Fruit fly (Drosophila melanogaster) ovary, adult (tissue): ENCODE measurements around the gene CG7148.

Experiments
- CG17801 ChIP-seq: fragments of 200-800 bp; optimal IDR thresholded peaks from 2 replicates; lab custom pipeline; 2019; ENCODE audit warnings: missing biosample characterization, mild to moderate bottlenecking, missing genetic modification characterization, moderate library complexity; ENCODE audit not compliant: partially characterized antibody

Gene CG7148

DNA sequence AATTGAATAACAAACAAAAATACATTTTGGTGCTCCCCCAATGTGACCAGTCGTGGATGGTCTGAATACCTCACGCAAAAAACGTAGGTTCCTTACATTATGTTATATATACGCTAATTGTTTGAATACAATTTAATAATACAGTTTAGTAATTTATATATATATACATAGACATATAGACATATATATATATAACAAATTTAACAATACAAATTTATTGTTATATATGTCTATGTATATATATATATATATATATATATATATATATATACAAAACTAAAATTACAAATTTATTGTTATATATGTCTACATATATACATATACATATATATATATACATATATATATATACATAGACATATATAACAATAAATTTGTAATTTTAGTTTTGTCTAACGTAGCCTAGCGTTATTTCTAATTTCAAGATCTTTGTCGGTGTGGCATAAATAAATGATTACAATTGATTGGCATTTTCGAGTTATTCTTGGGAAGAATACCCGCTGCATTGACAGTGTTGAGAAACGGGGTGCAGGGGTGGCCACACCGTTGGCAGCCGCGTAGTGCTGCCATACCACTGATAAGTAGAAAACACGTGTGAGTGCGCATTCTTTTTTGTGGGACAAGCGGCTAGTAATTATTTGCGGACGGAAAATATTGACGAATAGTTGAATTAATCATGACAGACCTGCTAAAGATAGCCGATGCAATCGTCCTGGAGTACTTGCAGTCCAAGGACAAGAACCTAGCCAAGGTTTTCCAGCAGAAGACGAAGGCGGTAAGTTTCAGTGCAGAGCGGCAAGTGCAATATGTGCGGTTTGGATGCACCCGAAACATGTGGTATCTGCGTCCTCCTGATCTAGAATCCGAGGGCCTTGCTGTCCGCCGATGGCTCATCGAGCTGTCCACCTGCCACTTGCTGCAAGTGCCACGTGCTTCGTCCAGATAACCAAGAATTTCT is at the start of gene CG7148, which contains the start of gene Nopp140:
CG7148 (minus strand) TSS at position 51 of the 958 bp plus-strand sequence.
Nopp140 (plus strand) TSS at position 572 of the 958 bp plus-strand sequence.
- peak; percentile 61 for TF ChIP-seq CG17801 (GFP tag; lab: Kevin White, UChicago)

DNA sequence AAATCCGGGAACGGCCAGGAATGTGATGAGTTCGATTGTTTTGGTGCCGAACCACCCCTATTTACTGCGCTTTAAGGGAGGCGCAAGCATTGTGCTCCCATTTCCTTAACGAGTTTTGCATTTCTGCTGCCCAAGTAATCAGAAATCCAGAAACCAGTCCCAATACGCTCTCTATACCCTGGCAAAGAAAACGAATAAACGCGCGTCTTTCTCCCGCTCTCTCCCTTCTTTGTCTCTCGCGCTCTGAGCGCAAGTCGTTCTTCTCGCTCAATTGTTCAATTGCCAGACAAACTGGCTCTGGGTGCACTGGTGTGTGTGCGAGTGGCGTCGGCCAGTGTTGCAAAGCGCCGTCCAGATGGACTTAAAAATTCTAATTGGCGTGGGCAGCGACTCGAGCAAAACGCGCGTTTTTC is 48.4 kb upstream of the CG7148 start:
- peak; percentile 92 for TF ChIP-seq CG17801 (GFP tag; lab: Kevin White, UChicago)

DNA sequence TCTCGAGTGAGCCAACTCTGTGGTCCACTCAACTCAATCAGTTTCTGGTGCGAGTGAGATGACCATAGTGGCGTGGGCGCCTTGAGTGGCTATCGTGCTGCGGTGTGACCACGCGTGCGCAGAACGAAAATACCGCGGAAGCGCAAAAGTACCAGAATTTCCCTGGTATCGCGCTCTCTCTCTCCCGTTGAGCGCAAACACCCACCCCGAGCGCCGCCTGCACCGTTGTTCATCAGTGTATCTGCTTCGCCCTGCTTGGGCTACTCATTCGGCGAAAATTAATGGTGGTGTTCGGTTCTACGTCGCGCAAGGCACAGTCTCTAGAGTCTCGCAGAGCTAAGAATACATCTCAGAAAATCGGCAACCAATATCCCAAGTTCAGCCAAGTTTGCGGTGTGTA is 47.3 kb upstream of the CG7148 start:
- peak; percentile 62 for TF ChIP-seq CG17801 (GFP tag; lab: Kevin White, UChicago)

DNA sequence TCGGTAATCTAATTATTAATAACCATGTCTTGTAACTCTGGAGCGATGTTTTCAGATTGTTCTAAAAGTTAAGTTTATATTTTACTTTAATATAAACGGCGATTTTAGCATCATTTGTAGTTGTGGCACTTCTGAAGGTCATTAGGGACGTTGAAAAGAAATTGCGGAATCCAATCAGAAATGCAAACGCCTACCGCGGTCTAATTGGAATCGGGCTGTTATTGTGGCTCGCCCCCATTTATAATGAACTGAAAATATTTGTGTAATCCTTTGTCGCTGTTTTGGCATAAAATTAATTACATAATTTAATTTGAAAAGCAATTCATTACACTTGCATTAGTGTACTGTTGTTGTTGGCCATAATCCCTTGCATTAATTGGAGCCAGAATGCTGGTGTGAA is 46.2 kb upstream of the CG7148 start:
- no peak for TF ChIP-seq CG17801 (GFP tag; lab: Kevin White, UChicago)

DNA sequence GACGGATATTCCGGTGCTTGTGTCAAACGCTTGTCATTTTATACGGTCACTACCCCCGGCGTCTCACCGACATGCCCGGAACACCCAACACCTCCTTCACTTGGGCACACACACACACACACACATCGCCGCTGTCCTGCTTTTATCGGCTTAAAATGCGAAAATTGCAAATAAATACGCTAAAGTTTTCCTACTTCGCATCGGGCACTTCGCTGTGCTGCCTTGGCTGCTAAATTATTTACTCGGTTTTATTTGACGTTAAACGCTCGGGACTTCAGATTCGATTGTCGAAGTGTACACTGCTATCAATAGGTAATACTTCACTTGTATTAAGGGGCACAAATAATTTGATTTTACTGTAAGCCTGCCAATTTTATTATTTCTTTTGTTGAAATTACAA is 39.8 kb upstream of the CG7148 start:
- no peak for TF ChIP-seq CG17801 (GFP tag; lab: Kevin White, UChicago)

DNA sequence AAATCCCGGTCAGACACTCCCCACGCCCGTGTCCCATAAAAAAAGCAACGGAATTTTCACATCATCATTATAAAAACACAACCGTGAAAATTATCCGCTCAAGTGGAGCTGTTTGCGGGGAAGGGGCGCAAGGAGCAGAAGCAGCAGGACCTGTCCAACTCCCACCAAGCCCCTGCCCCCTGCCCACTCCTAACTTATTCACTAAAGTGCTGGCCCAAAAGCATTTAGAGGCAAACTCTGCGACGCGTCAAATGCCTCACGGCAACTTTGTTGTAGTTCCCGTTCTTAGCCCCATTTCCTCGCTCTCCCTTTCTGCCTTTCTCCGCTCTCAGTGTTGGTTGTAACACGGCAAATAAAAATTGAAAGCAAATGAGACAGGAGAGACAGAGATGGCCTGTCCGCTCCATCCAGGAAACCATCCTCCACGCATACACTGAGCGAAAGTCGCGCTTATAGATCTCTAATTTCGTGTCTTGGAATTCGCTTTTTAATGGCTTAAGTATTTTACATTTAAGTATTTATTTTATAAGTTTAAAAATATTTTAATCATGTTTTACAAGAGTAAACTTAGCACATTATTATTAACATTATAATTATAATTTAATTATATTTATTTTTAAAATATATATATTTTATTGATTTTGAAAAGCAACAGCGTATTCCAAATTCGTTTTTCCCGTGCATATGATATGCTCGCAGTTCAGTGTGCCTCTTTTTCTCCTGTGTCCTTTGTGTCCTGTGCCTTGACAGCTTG is 27.4 kb upstream of the CG7148 start:
- TF ChIP-seq CG17801 (GFP tag; lab: Kevin White, UChicago), result no peak

DNA sequence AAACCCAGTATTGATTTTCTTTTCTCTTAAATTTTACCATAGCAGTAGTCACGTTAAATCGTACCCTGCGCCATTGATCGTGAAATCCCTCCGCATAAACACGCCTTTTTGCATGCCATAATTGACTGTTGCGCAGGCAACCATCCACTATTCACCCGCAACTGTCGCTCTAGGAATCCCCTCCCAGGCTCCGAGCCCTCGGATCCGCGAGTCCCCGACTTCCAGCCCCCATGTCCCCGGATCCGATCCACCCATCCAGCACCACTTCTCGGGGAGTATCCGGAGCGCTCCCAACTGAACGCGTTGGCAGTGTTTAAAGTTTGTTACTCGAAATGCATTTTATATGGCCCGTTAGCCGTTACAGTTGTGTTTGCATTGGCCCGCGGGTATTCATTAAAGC is 16.3 kb upstream of the CG7148 start:
- TF ChIP-seq CG17801 (GFP tag; lab: Kevin White, UChicago), result no peak

DNA sequence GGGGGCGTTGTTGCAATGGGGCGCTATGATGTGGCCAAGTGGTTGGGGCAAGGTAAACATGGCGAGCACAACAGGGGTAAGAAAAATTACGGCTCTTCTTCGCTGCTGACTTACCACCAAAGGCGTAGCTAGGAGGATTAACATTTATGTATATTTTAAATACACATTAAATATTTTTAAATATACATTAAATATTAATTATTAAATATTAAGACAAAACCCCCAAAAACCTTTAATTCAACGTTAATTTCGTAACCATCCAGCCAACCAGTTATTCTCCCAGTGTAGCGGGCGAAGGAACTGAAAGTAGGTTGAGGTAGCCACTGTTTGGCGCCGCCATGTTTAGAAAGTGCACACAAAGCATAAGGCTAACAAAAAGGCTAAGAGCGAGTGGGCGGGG is 14.5 kb upstream of the CG7148 start:
- no peak for TF ChIP-seq CG17801 (GFP tag; lab: Kevin White, UChicago)

DNA sequence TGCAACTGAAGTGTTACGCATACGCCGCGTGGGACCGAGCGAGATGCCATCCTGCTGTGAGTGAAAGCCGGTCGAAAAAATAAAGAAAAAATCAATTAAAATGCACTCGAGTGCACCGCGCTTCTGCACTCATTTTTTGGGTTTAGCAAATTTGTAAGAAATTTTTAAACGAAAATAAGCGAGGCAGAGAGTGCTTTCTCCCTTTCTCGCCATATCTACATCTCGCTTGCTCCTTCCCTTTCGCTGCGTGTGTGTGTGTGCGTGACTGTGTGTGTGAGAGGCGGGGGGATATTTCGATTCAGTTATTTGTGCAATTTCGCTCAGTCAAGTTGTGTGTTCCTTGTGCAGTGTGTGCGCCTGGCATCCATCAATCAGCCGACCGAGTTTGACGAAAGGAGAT is 12.4 kb upstream of the CG7148 start, which contains the start of gene mub:
mub (plus strand) TSS at position 301 of the 400 bp plus-strand sequence.
- no peak for TF ChIP-seq CG17801 (GFP tag; lab: Kevin White, UChicago)

DNA sequence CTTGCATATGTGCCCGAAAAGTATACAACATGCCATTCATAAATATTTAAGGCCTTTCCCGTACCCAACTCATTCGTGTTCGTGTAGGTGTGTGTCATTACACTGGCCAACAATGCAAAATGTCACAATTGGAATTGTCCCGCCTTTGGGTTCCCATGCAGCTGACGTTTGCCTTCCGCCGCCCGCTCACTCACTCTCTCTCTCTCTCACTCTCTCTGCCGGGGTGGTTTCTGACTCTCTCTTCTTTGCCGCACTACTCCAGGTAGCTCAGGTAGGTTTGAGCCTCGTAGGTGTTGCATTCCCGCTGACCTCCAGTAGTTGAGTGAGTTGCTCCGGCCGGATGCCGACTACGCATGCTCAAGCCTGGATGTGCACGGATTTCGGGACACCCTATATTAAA is 11.3 kb upstream of the CG7148 start:
- TF ChIP-seq CG17801 (GFP tag; lab: Kevin White, UChicago), result no peak

DNA sequence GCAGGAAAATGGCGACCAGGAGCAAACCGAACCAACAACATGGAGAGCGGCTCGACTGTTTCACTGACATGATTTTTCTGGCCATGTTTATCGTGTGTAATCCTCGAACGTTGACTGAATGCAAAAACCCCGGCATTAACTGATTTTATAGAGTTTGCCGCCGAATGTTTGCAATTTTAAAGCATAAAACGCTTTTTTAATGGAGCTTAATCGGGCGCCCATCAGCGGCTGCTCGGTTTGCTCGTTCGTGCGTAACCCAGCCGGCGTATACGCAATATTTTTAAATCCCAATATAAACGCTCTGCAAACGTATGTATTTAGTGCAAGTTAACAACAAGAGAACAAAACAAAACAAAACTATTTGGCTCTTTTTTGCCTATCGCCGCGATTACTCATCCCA is 10.2 kb upstream of the CG7148 start, which contains the start of gene CG14563:
CG14563 (minus strand) TSS at position 101 of the 400 bp plus-strand sequence.
- no peak for TF ChIP-seq CG17801 (GFP tag; lab: Kevin White, UChicago)

DNA sequence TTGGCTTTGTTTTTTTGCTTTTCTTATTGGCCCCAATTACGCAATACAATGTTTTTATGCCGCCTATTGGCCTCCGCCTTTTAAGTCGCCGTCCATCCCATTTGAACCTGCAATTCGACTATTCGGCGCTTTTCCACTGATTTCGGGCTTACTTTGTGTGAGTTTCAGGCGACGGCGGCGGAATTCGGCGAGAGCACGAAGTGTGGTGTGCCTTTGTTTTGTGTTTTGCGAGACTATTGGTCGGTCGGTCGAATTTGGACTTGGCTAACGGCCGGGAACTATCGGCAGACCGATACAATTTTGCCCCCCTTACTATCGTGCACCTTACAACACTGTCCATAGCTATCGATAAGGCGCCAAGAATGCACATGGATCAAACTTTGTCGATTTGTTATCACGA is 9.0 kb upstream of the CG7148 start, which contains the start of gene P5CDh1:
P5CDh1 (minus strand) TSS at position 278 of the 400 bp plus-strand sequence.
- peak; percentile 44 for TF ChIP-seq CG17801 (GFP tag; lab: Kevin White, UChicago)

DNA sequence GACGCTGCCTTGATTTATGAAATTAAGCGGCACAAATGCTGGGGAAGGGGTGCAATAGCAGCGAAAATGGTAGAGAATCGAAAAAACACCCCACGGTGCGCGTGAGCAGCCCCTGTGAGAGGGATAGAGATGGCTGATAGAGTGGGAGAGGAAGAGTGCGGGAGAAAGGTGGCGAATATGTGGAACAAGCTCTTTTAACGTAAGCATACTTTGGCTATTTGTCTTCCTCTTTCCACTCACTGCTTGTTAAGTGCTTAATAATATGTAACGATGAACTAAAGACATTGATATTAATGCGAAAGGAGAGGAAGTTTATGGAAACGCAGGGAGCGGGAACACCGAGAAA is 8.6 kb upstream of the CG7148 start:
- no peak for TF ChIP-seq CG17801 (GFP tag; lab: Kevin White, UChicago)

DNA sequence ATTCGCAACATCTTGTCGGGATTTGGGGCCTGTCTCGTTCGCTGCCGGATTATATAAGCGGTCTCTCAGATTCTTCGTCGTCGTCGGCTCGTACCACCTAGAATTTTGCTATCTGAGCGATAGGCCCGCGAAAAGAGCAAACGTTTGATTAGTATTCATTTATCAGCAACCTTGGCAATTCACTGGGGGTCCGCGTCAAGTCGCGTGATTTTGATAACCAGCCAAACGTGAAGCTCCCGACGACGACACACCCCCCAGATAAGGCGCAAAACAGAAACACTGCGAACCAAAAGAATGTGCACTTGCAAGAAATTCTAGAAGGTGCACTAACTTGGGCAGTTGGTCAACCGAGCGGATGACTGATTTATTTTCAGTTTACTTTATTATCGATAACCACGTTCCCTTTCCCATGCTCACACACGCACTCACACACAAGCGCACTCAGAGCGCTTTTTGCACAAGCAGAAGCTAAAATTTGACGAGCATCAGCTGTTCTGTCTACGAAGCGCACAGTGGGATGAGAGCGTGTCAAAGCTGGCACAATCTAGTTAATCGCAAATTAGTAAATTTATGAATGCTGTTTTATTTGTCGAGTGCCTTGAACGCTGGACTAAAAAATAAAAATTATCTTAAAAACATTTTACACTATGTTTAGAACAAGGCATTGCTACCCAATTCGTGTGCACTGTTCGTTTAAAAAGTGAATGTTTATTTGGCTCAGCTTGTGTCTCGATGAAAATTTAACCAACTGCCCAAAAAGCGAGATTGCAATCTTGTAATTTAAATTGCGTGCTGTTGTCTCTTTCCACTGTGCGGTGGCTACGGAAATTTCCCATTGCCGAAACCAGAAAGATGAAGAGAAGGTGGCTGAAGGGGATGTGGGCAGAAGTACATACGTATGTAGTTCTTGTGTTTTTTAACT is 7.9 kb upstream of the CG7148 start:
- peak; percentile 90 for TF ChIP-seq CG17801 (GFP tag; lab: Kevin White, UChicago)
